Fruit fly (Drosophila melanogaster) whole organism, prepupa: ENCODE results near the gene CG34136.

Source experiments
- Blimp-1 ChIP-seq: fragments of 200-800 bp; sonication (Bioruptor generic); optimal IDR thresholded peaks from 3 replicates; lab custom pipeline; 2017; ENCODE audit warnings: missing biosample characterization, missing genetic modification characterization, mild to moderate bottlenecking, moderate library complexity, missing genetic modification reagents
- CG10631 ChIP-seq: fragments of 200-800 bp; sonication (Bioruptor generic); optimal IDR thresholded peaks from 2 replicates; lab custom pipeline; 2016; ENCODE audit warnings: missing biosample characterization, missing genetic modification characterization
- CG10669 ChIP-seq: fragments of 200-800 bp; sonication (Bioruptor generic); optimal IDR thresholded peaks from 3 replicates; lab custom pipeline; 2018; ENCODE audit warnings: missing biosample characterization, mild to moderate bottlenecking, missing genetic modification characterization, moderate library complexity
- CG11762 ChIP-seq: fragments of 200-800 bp; sonication (Bioruptor generic); optimal IDR thresholded peaks from 3 replicates; lab custom pipeline; 2016; ENCODE audit warnings: missing biosample characterization, missing genetic modification characterization; ENCODE audit not compliant: insufficient read depth
- CG11902 ChIP-seq: fragments of 200-800 bp; sonication (Bioruptor generic); optimal IDR thresholded peaks from 3 replicates; lab custom pipeline; 2016; ENCODE audit warnings: missing biosample characterization, missing genetic modification characterization
- CG15336 ChIP-seq: fragments of 200-800 bp; sonication (Bioruptor generic); IDR thresholded peaks from 2 replicates; pipeline ENCODE4 v1.3.6; 2022; ENCODE audit warnings: missing biosample characterization, missing genetic modification characterization
- CG1621 ChIP-seq: fragments of 200-800 bp; sonication (Bioruptor generic); optimal IDR thresholded peaks from 3 replicates; lab custom pipeline; 2018; ENCODE audit warnings: missing biosample characterization, mild to moderate bottlenecking, missing genetic modification characterization
- CG16779 ChIP-seq: fragments of 200-800 bp; sonication (Bioruptor generic); optimal IDR thresholded peaks from 3 replicates; lab custom pipeline; 2017; ENCODE audit warnings: missing biosample characterization, mild to moderate bottlenecking, missing genetic modification characterization
- CG3032 ChIP-seq: fragments of 200-800 bp; optimal IDR thresholded peaks from 2 replicates; lab custom pipeline; 2019; ENCODE audit warnings: missing biosample characterization, mild to moderate bottlenecking, missing genetic modification characterization, moderate library complexity
- CG31627 ChIP-seq: fragments of 200-800 bp; sonication (Bioruptor generic); optimal IDR thresholded peaks from 3 replicates; lab custom pipeline; 2016; ENCODE audit warnings: missing biosample characterization, missing genetic modification characterization
- CG34406 ChIP-seq: fragments of 200-800 bp; sonication (Bioruptor generic); optimal IDR thresholded peaks from 3 replicates; lab custom pipeline; 2016; ENCODE audit warnings: missing biosample characterization, missing genetic modification characterization
- CG3919 ChIP-seq: fragments of 200-800 bp; sonication (Bioruptor generic); optimal IDR thresholded peaks from 3 replicates; lab custom pipeline; 2016; ENCODE audit warnings: missing biosample characterization, missing genetic modification characterization
- CG4318 ChIP-seq: fragments of 200-800 bp; sonication (Bioruptor generic); optimal IDR thresholded peaks from 3 replicates; lab custom pipeline; 2017; ENCODE audit warnings: missing biosample characterization, mild to moderate bottlenecking, missing genetic modification characterization
- CG6163 ChIP-seq: fragments of 200-800 bp; sonication (Bioruptor generic); IDR thresholded peaks from 3 replicates; pipeline ENCODE4 v1.3.6; 2022; ENCODE audit warnings: missing biosample characterization, missing genetic modification characterization
- CG6276 ChIP-seq: fragments of 200-800 bp; sonication (Bioruptor generic); optimal IDR thresholded peaks from 2 replicates; lab custom pipeline; 2017; ENCODE audit warnings: missing biosample characterization, mild to moderate bottlenecking, missing genetic modification characterization
- CG6792 ChIP-seq: fragments of 200-800 bp; sonication (Bioruptor generic); optimal IDR thresholded peaks from 3 replicates; lab custom pipeline; 2016; ENCODE audit warnings: missing biosample characterization, missing genetic modification characterization
- CG6808 ChIP-seq: fragments of 200-800 bp; sonication (Bioruptor generic); optimal IDR thresholded peaks from 3 replicates; lab custom pipeline; 2017; ENCODE audit warnings: missing biosample characterization, missing genetic modification characterization, mild to moderate bottlenecking, moderate library complexity, missing genetic modification reagents
- CG6854 ChIP-seq: fragments of 200-800 bp; sonication (Bioruptor generic); optimal IDR thresholded peaks from 2 replicates; lab custom pipeline; 2017; ENCODE audit warnings: missing biosample characterization, mild to moderate bottlenecking, missing genetic modification characterization
- CG7368 ChIP-seq: fragments of 200-800 bp; sonication (Bioruptor generic); optimal IDR thresholded peaks from 3 replicates; lab custom pipeline; 2016; ENCODE audit warnings: missing biosample characterization, missing genetic modification characterization
- CG8319 ChIP-seq: fragments of 200-800 bp; sonication (Bioruptor generic); optimal IDR thresholded peaks from 3 replicates; lab custom pipeline; 2016; ENCODE audit warnings: missing biosample characterization, missing genetic modification characterization
- CG8632 ChIP-seq: fragments of 200-800 bp; sonication (Bioruptor generic); optimal IDR thresholded peaks from 3 replicates; lab custom pipeline; 2016; ENCODE audit warnings: missing biosample characterization, missing genetic modification characterization
- CG9139 ChIP-seq: fragments of 200-800 bp; sonication (Bioruptor generic); optimal IDR thresholded peaks from 3 replicates; lab custom pipeline; 2017; ENCODE audit warnings: missing biosample characterization, mild to moderate bottlenecking, missing genetic modification characterization
- Eip75B ChIP-seq: fragments of 200-800 bp; sonication (Bioruptor generic); optimal IDR thresholded peaks from 3 replicates; lab custom pipeline; 2016; ENCODE audit warnings: missing biosample characterization, missing genetic modification characterization
- Eip78C ChIP-seq: fragments of 200-800 bp; sonication (Bioruptor generic); peaks from one replicate; lab custom pipeline; 2016; ENCODE audit warnings: missing biosample characterization, missing genetic modification characterization
- Eip93F ChIP-seq: fragments of 200-800 bp; sonication (Bioruptor generic); optimal IDR thresholded peaks from 2 replicates; lab custom pipeline; 2016; ENCODE audit warnings: missing biosample characterization, mild to moderate bottlenecking, missing genetic modification characterization
- Ets21C ChIP-seq: fragments of 200-800 bp; sonication (Bioruptor generic); optimal IDR thresholded peaks from 3 replicates; lab custom pipeline; 2016; ENCODE audit warnings: missing biosample characterization, missing genetic modification characterization
- Ets96B ChIP-seq: fragments of 200-800 bp; optimal IDR thresholded peaks from 2 replicates; lab custom pipeline; 2019; ENCODE audit warnings: missing biosample characterization, mild to moderate bottlenecking, missing genetic modification characterization, moderate library complexity
- Gug ChIP-seq: fragments of 200-800 bp; sonication (Bioruptor generic); IDR thresholded peaks from 2 replicates; pipeline ENCODE4 v1.3.6; 2022; ENCODE audit warnings: missing biosample characterization, missing genetic modification characterization
- Hr38 ChIP-seq: sonication (Bioruptor generic); optimal IDR thresholded peaks from 2 replicates; lab custom pipeline; 2016; ENCODE audit warnings: missing biosample characterization, missing genetic modification characterization
- Hr4 ChIP-seq: fragments of 200-800 bp; sonication (Bioruptor generic); optimal IDR thresholded peaks from 3 replicates; lab custom pipeline; 2016; ENCODE audit warnings: missing biosample characterization, missing genetic modification characterization
- Lpt ChIP-seq: fragments of 200-800 bp; sonication (Bioruptor generic); optimal IDR thresholded peaks from 3 replicates; lab custom pipeline; 2016; ENCODE audit warnings: missing biosample characterization, missing genetic modification characterization
- Met ChIP-seq: fragments of 200-800 bp; sonication (Bioruptor generic); optimal IDR thresholded peaks from 3 replicates; lab custom pipeline; 2016; ENCODE audit warnings: missing biosample characterization, missing genetic modification characterization
- Smox ChIP-seq: fragments of 200-800 bp; sonication (Bioruptor generic); optimal IDR thresholded peaks from 3 replicates; lab custom pipeline; 2016; ENCODE audit warnings: missing biosample characterization, missing genetic modification characterization
- Sox15 ChIP-seq: fragments of 200-800 bp; sonication (Bioruptor generic); optimal IDR thresholded peaks from 3 replicates; lab custom pipeline; 2016; ENCODE audit warnings: missing biosample characterization, missing genetic modification characterization
- achi ChIP-seq: fragments of 200-800 bp; sonication (Bioruptor generic); optimal IDR thresholded peaks from 3 replicates; lab custom pipeline; 2016; ENCODE audit warnings: missing biosample characterization, missing genetic modification characterization
- cyc ChIP-seq: fragments of 200-800 bp; sonication (Bioruptor generic); optimal IDR thresholded peaks from 3 replicates; lab custom pipeline; 2016; ENCODE audit warnings: missing biosample characterization, missing genetic modification characterization
- dac ChIP-seq: fragments of 200-800 bp; sonication (Bioruptor generic); optimal IDR thresholded peaks from 2 replicates; lab custom pipeline; 2017; ENCODE audit warnings: missing biosample characterization, mild to moderate bottlenecking, missing genetic modification characterization
- dsx ChIP-seq: fragments of 200-800 bp; optimal IDR thresholded peaks from 3 replicates; lab custom pipeline; 2019; ENCODE audit warnings: missing biosample characterization, mild to moderate bottlenecking, missing genetic modification characterization, moderate library complexity; ENCODE audit not compliant: poor library complexity, severe bottlenecking
- eg ChIP-seq: fragments of 200-800 bp; sonication (Bioruptor generic); IDR thresholded peaks from 3 replicates; pipeline ENCODE4 v1.3.6; 2022; ENCODE audit warnings: missing biosample characterization, missing genetic modification characterization
- esn ChIP-seq: fragments of 200-800 bp; sonication (Bioruptor generic); optimal IDR thresholded peaks from 2 replicates; lab custom pipeline; 2016; ENCODE audit warnings: missing biosample characterization, mild to moderate bottlenecking, missing genetic modification characterization, moderate library complexity
- fd59A ChIP-seq: fragments of 200-800 bp; sonication (Bioruptor generic); optimal IDR thresholded peaks from 2 replicates; lab custom pipeline; 2017; ENCODE audit warnings: missing biosample characterization, mild to moderate bottlenecking, missing genetic modification characterization, missing genetic modification reagents
- fd85E ChIP-seq: fragments of 200-800 bp; sonication (Bioruptor generic); optimal IDR thresholded peaks from 3 replicates; lab custom pipeline; 2016; ENCODE audit warnings: missing biosample characterization, missing genetic modification characterization
- fkh ChIP-seq: fragments of 200-800 bp; sonication (Bioruptor generic); optimal IDR thresholded peaks from 3 replicates; lab custom pipeline; 2017; ENCODE audit warnings: missing biosample characterization, mild to moderate bottlenecking, missing genetic modification characterization, moderate library complexity
- lz ChIP-seq: fragments of 200-800 bp; sonication (Bioruptor generic); optimal IDR thresholded peaks from 3 replicates; lab custom pipeline; 2016; ENCODE audit warnings: missing biosample characterization, missing genetic modification characterization
- net ChIP-seq: fragments of 200-800 bp; sonication (Bioruptor generic); optimal IDR thresholded peaks from 3 replicates; lab custom pipeline; 2016; ENCODE audit warnings: missing biosample characterization, missing genetic modification characterization
- pdm3 ChIP-seq: fragments of 200-800 bp; sonication (Bioruptor generic); optimal IDR thresholded peaks from 3 replicates; lab custom pipeline; 2016; ENCODE audit warnings: missing biosample characterization, missing genetic modification characterization
- salr ChIP-seq, 2 experiments: fragments of 200-800 bp; sonication (Bioruptor generic); optimal IDR thresholded peaks; 3 replicates each; lab custom pipeline; 2016 to 2018; ENCODE audit warnings: missing biosample characterization in 2 of 2, missing genetic modification characterization in 2 of 2, mild to moderate bottlenecking in 1 of 2
- spab ChIP-seq: fragments of 200-800 bp; sonication (Bioruptor generic); optimal IDR thresholded peaks from 2 replicates; lab custom pipeline; 2017; ENCODE audit warnings: missing biosample characterization, mild to moderate bottlenecking, missing genetic modification characterization, missing genetic modification reagents
- ss ChIP-seq, 2 experiments: fragments of 200-800 bp; sonication (Bioruptor generic); optimal IDR thresholded peaks; 2 replicates in 1 of 2; 3 replicates in 1 of 2; lab custom pipeline; 2017 to 2018; ENCODE audit warnings: mild to moderate bottlenecking in 2 of 2, missing biosample characterization in 2 of 2, missing genetic modification characterization in 2 of 2, moderate library complexity in 1 of 2
- svp ChIP-seq: fragments of 200-800 bp; sonication (Bioruptor generic); peaks from one replicate; lab custom pipeline; 2016; ENCODE audit warnings: missing biosample characterization, missing genetic modification characterization
- topi ChIP-seq: fragments of 200-800 bp; sonication (Bioruptor generic); optimal IDR thresholded peaks from 3 replicates; lab custom pipeline; 2016; ENCODE audit warnings: missing biosample characterization, missing genetic modification characterization
- vri ChIP-seq: fragments of 200-800 bp; sonication (Bioruptor generic); optimal IDR thresholded peaks from 3 replicates; lab custom pipeline; 2016; ENCODE audit warnings: missing biosample characterization, mild to moderate bottlenecking, missing genetic modification characterization

The CG34136 gene

dm6 chr2L:21096448-21096994 is at the start of gene CG34136:
CG34136 (plus strand) TSS chr2L:21096922.
- TF ChIP-seq CG3032 (tag; lab: Kevin White, UChicago) (peak; percentile 51), spab (peak; percentile 53), CG31627 (GFP tag; lab: Kevin White, UChicago) (peak; percentile 21), CG16779 (tag; lab: Kevin White, UChicago) (peak; percentile 70), CG11902 (GFP tag; lab: Kevin White, UChicago) (no peak), dsx (GFP tag; lab: Kevin White, UChicago) (no peak), svp (GFP tag; lab: Kevin White, UChicago) (peak; percentile 96), Smox (peak; percentile 3), fd85E (GFP tag; lab: Kevin White, UChicago) (no peak), Met (GFP tag; lab: Kevin White, UChicago) (peak; percentile 61), CG9139 (GFP tag; lab: Kevin White, UChicago) (peak; percentile 66), CG8632 (GFP tag; lab: Kevin White, UChicago) (peak; percentile 25), Gug (GFP tag; lab: Robert Waterston, UW) (no peak), CG7368 (GFP tag; lab: Kevin White, UChicago) (peak; percentile 52), salr (GFP tag; optimal IDR thresholded peaks at IDR 0.05; lab: Kevin White, UChicago) (peak; percentile 34 to 61), CG6276 (peak; percentile 71), Sox15 (GFP tag; lab: Kevin White, UChicago) (no peak), Eip93F (peak; percentile 9), cyc (GFP tag; lab: Kevin White, UChicago) (peak; percentile 3), ss (GFP tag; optimal IDR thresholded peaks at IDR 0.05; lab: Kevin White, UChicago) (peak; percentile 58 to 80), Hr38 (no peak), CG4318 (GFP tag; lab: Kevin White, UChicago) (peak; percentile 32), dac (GFP tag; lab: Kevin White, UChicago) (peak; percentile 37), CG6163 (GFP tag; lab: Robert Waterston, UW) (peak; percentile 87), CG11762 (GFP tag; lab: Kevin White, UChicago) (no peak), esn (GFP tag; lab: Kevin White, UChicago) (peak; percentile 42), achi (GFP tag; lab: Kevin White, UChicago) (peak; percentile 36), Eip78C (GFP tag; lab: Kevin White, UChicago) (peak; percentile 86), Hr4 (GFP tag; lab: Kevin White, UChicago) (peak; percentile 60), Ets21C (GFP tag; lab: Kevin White, UChicago) (no peak), CG10631 (GFP tag; lab: Kevin White, UChicago) (peak; percentile 31), Blimp-1 (GFP tag; lab: Kevin White, UChicago) (no peak), CG15336 (GFP tag; lab: Robert Waterston, UW) (peak; percentile 72), Ets96B (tag; lab: Kevin White, UChicago) (peak; percentile 41), eg (GFP tag; lab: Robert Waterston, UW) (peak; percentile 85), CG6792 (GFP tag; lab: Kevin White, UChicago) (peak; percentile 23), net (GFP tag; lab: Kevin White, UChicago) (peak; percentile 71), CG6808 (GFP tag; lab: Kevin White, UChicago) (peak; percentile 44), lz (GFP tag; lab: Kevin White, UChicago) (peak; percentile 36), CG8319 (GFP tag; lab: Kevin White, UChicago) (no peak), Eip75B (GFP tag; lab: Kevin White, UChicago) (peak; percentile 49), CG1621 (tag; lab: Kevin White, UChicago) (peak; percentile 76), CG3919 (GFP tag; lab: Kevin White, UChicago) (peak; percentile 55), topi (GFP tag; lab: Kevin White, UChicago) (peak; percentile 50), Lpt (GFP tag; lab: Kevin White, UChicago) (peak; percentile 27), vri (GFP tag; lab: Kevin White, UChicago) (peak; percentile 24), fd59A (GFP tag; lab: Kevin White, UChicago) (no peak), CG10669 (GFP tag; lab: Kevin White, UChicago) (peak; percentile 53), CG6854 (GFP tag; lab: Kevin White, UChicago) (peak; percentile 47), fkh (no peak), pdm3 (peak; percentile 38), CG34406 (GFP tag; lab: Kevin White, UChicago) (no peak)
